Fruit fly (Drosophila melanogaster): Measurements from ENCODE around the gene Idgf3.
A peak's percentile ranks its signal among the peaks of the same experiment; 100 is the strongest.

Gene Idgf3

DNA sequence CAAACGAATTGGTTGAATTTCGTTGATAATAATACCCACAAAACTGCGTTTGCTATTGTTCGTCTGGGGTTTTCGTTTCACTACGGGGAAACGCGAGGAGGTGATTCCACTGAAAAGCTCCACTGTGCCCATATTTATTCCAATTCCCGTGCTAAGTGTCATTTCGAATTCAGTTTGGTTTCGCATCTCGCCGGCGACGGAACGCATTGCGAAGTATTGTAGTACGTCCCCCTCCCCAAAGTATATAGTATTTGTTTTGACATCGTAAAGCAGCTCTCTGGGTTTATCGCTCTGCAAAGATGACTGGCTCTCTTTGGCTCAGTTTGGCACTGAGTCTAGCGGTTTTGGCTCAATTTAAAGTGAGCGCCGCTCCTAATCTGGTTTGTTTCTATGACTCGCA is at the start of gene Idgf3:
Gene Idgf3 (plus strand): TSS at position 17 of the 400 bp plus-strand sequence.
- TF ChIP-seq fkh (GFP tag; optimal IDR thresholded peaks at IDR 0.05) = peak; percentile 79
- no peak for TF ChIP-seq CG31627 (GFP tag; optimal IDR thresholded peaks at IDR 0.05)
- TF ChIP-seq fd59A (GFP tag; optimal IDR thresholded peaks at IDR 0.05) = no peak
- peak; percentile 94 for TF ChIP-seq svp (GFP tag)
- no peak for TF ChIP-seq CG6276 (GFP tag; optimal IDR thresholded peaks at IDR 0.05)
- TF ChIP-seq CG1621 (tag; optimal IDR thresholded peaks at IDR 0.05) = no peak
- TF ChIP-seq Eip78C (GFP tag) = peak; percentile 18
- no peak for TF ChIP-seq Sox14 (GFP tag; optimal IDR thresholded peaks at IDR 0.05)
- TF ChIP-seq CG34406 (GFP tag; optimal IDR thresholded peaks at IDR 0.05) = no peak
- no peak for TF ChIP-seq dac (GFP tag; optimal IDR thresholded peaks at IDR 0.05)
- 0 out of 3 replicates have a peak, but pooled peaks have one; percentile 27 for TF ChIP-seq eg (GFP tag; IDR thresholded peaks at IDR 0.05)
- no peak for TF ChIP-seq CG11294 (GFP tag; IDR thresholded peaks at IDR 0.05)
- no peak for TF ChIP-seq fd85E (GFP tag; optimal IDR thresholded peaks at IDR 0.05)
- TF ChIP-seq CG9139 (GFP tag; optimal IDR thresholded peaks at IDR 0.05) = no peak
- TF ChIP-seq topi (GFP tag; optimal IDR thresholded peaks at IDR 0.05) = no peak
- no peak for TF ChIP-seq cyc (GFP tag; optimal IDR thresholded peaks at IDR 0.05)
- peak; percentile 49 for TF ChIP-seq vri (GFP tag; optimal IDR thresholded peaks at IDR 0.05)
- no peak for TF ChIP-seq Sox102F (GFP tag; optimal IDR thresholded peaks at IDR 0.05)
- TF ChIP-seq CG8119 (GFP tag; IDR thresholded peaks at IDR 0.05) = 0 out of 3 replicates have a peak, but pooled peaks have one; percentile 17
- no peak for TF ChIP-seq CG6792 (GFP tag; optimal IDR thresholded peaks at IDR 0.05)

DNA sequence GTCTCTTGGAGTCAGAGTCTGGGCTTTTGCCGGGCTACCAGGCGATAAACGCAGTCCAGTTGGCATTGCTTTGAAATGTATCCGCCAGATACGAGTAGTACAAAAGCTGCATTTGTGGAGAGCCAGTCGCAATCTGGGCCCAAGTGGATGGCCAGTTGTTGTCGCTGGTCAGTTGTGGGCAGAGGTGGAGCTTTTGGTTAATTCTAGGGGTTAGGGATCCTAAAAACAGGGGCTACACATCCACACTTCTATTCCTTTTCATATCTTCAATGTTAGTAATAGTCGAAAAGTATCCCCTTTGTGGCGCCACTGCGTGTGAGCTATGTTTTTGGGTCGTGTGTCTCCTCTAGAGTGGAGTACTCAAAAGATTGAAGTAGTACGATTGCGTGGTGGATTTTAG is 48.2 kb upstream of the Idgf3 start:
- TF ChIP-seq Sox14 (GFP tag; optimal IDR thresholded peaks at IDR 0.05) (no peak), Eip78C (GFP tag) (peak; percentile 67), fd59A (GFP tag; optimal IDR thresholded peaks at IDR 0.05) (no peak), eg (GFP tag; IDR thresholded peaks at IDR 0.05) (peak; percentile 62; the same call in 1 of the 3 replicates), CG31627 (GFP tag; optimal IDR thresholded peaks at IDR 0.05) (no peak), CG4318 (GFP tag; optimal IDR thresholded peaks at IDR 0.05) (peak; percentile 14), fd85E (GFP tag; optimal IDR thresholded peaks at IDR 0.05) (no peak), CG11294 (GFP tag; IDR thresholded peaks at IDR 0.05) (no peak), CG10669 (GFP tag; optimal IDR thresholded peaks at IDR 0.05) (peak; percentile 14), Smox (GFP tag; optimal IDR thresholded peaks at IDR 0.05) (peak; percentile 0), CG32006 (GFP tag; optimal IDR thresholded peaks at IDR 0.05) (peak; percentile 33), CG10631 (GFP tag; optimal IDR thresholded peaks at IDR 0.05) (peak; percentile 16), Lpt (GFP tag; optimal IDR thresholded peaks at IDR 0.05) (no peak), Ets96B (tag; optimal IDR thresholded peaks at IDR 0.05) (peak; percentile 6), pdm3 (GFP tag; optimal IDR thresholded peaks at IDR 0.05) (peak; percentile 10), Eip93F (GFP tag; optimal IDR thresholded peaks at IDR 0.05) (no peak), svp (GFP tag) (peak; percentile 68), vri (GFP tag; optimal IDR thresholded peaks at IDR 0.05) (no peak), CG3919 (GFP tag; optimal IDR thresholded peaks at IDR 0.05) (peak; percentile 26), net (GFP tag; optimal IDR thresholded peaks at IDR 0.05) (peak; percentile 13), Eip75B (GFP tag; optimal IDR thresholded peaks at IDR 0.05) (peak; percentile 1), CG6276 (GFP tag; optimal IDR thresholded peaks at IDR 0.05) (peak; percentile 21), CG11902 (GFP tag; optimal IDR thresholded peaks at IDR 0.05) (no peak), CG6854 (GFP tag; optimal IDR thresholded peaks at IDR 0.05) (no peak), CG6163 (GFP tag; IDR thresholded peaks at IDR 0.05) (peak; percentile 79), achi (GFP tag; optimal IDR thresholded peaks at IDR 0.05) (no peak), cyc (GFP tag; optimal IDR thresholded peaks at IDR 0.05) (peak; percentile 33), CG15336 (GFP tag; IDR thresholded peaks at IDR 0.05) (peak; percentile 43; the same call in 1 of the 2 replicates), spab (GFP tag; optimal IDR thresholded peaks at IDR 0.05) (peak; percentile 5), CG8119 (GFP tag; IDR thresholded peaks at IDR 0.05) (no peak; the same call in 2 of the 3 replicates), OdsH (GFP tag; optimal IDR thresholded peaks at IDR 0.05) (peak; percentile 29), CG7368 (GFP tag; optimal IDR thresholded peaks at IDR 0.05) (no peak), fkh (GFP tag; optimal IDR thresholded peaks at IDR 0.05) (no peak), ss (GFP tag; optimal IDR thresholded peaks at IDR 0.05) (no peak), Hr4 (GFP tag; optimal IDR thresholded peaks at IDR 0.05) (peak; percentile 21), CG9139 (GFP tag; optimal IDR thresholded peaks at IDR 0.05) (no peak)

Data from whole organism, prepupa.